Fruit fly (Drosophila melanogaster): ENCODE data around the gene Nrx-1.

- TF ChIP-seq CG12155 (GFP tag; optimal IDR thresholded peaks at IDR 0.05) (no peak), bab2 (GFP tag; optimal IDR thresholded peaks at IDR 0.05) (no peak), tio (GFP tag; optimal IDR thresholded peaks at IDR 0.05) (no peak), CG14667 (GFP tag; IDR thresholded peaks at IDR 0.05) (no peak), HLHmδ (GFP tag; optimal IDR thresholded peaks at IDR 0.05) (no peak), ab (GFP tag; optimal IDR thresholded peaks at IDR 0.05) (no peak)
Observed at dm6 chr3R:22531801-22532200, 63.5 kb downstream of the Nrx-1 start, which contains the start of gene CG33093.

All from whole organism, embryonic.